Fruit fly (Drosophila melanogaster) whole organism, embryonic: ENCODE results near the gene CG12477.

Experiments
- Atf-2 ChIP-seq: fragments of 200-800 bp; sonication (Bioruptor generic); optimal IDR thresholded peaks from 2 replicates; lab custom pipeline; 2016; ENCODE audit warnings: missing biosample characterization, missing genetic modification characterization
- Awh ChIP-seq: fragments of 200-800 bp; sonication (Bioruptor generic); IDR thresholded peaks from 2 replicates; pipeline ENCODE4, ENCODE4 v1.3.6; 2022; ENCODE audit warnings: missing biosample characterization, missing genetic modification characterization
- B-H1 ChIP-seq: fragments of 200-800 bp; sonication (Bioruptor generic); IDR thresholded peaks from 3 replicates; pipeline ENCODE4 v1.3.6; 2022; ENCODE audit warnings: missing biosample characterization, missing genetic modification characterization
- CG10147 ChIP-seq: fragments of 200-800 bp; sonication (Bioruptor generic); optimal IDR thresholded peaks from 2 replicates; lab custom pipeline; 2019; ENCODE audit warnings: missing biosample characterization, mild to moderate bottlenecking, missing genetic modification characterization, moderate library complexity
- CG10267 ChIP-seq: fragments of 200-800 bp; sonication (Bioruptor generic); optimal IDR thresholded peaks from 2 replicates; lab custom pipeline; 2018; ENCODE audit warnings: missing biosample characterization, mild to moderate bottlenecking, missing genetic modification characterization, moderate library complexity
- CG10565 ChIP-seq: fragments of 200-800 bp; sonication (Bioruptor generic); optimal IDR thresholded peaks from 3 replicates; lab custom pipeline; 2016; ENCODE audit warnings: missing biosample characterization, mild to moderate bottlenecking, missing genetic modification characterization
- CG11093 ChIP-seq: fragments of 200-800 bp; sonication (Bioruptor generic); IDR thresholded peaks from 3 replicates; pipeline ENCODE4 v1.3.6; 2022; ENCODE audit warnings: missing biosample characterization, missing genetic modification characterization
- CG11247 ChIP-seq: fragments of 200-800 bp; sonication (Bioruptor generic); IDR thresholded peaks from 2 replicates; pipeline ENCODE4 v1.3.6; 2022; ENCODE audit warnings: missing biosample characterization, missing genetic modification characterization
- CG13775 ChIP-seq: fragments of 200-800 bp; sonication (Bioruptor generic); optimal IDR thresholded peaks from 3 replicates; lab custom pipeline; 2017; ENCODE audit warnings: missing biosample characterization, mild to moderate bottlenecking, missing genetic modification characterization
- CG14014 ChIP-seq: fragments of 200-800 bp; sonication (Bioruptor generic); IDR thresholded peaks from 2 replicates; pipeline ENCODE4 v1.3.6; 2022; ENCODE audit warnings: missing biosample characterization, missing genetic modification characterization
- CG15269 ChIP-seq: fragments of 200-800 bp; sonication (Bioruptor generic); optimal IDR thresholded peaks from 2 replicates; lab custom pipeline; 2018; ENCODE audit warnings: missing biosample characterization, mild to moderate bottlenecking, missing genetic modification characterization, moderate library complexity
- CG15601 ChIP-seq: fragments of 200-800 bp; sonication (Bioruptor generic); optimal IDR thresholded peaks from 3 replicates; lab custom pipeline; 2019; ENCODE audit warnings: missing biosample characterization, mild to moderate bottlenecking, missing genetic modification characterization, moderate library complexity
- CG2120 ChIP-seq: fragments of 200-800 bp; sonication (Bioruptor generic); optimal IDR thresholded peaks from 3 replicates; lab custom pipeline; 2016; ENCODE audit warnings: missing biosample characterization, missing genetic modification characterization
- CG2199 ChIP-seq: fragments of 200-800 bp; sonication (Bioruptor generic); IDR thresholded peaks from 3 replicates; pipeline ENCODE4 v1.3.6; 2022; ENCODE audit warnings: missing biosample characterization, missing genetic modification characterization
- CG32532 ChIP-seq: fragments of 200-800 bp; sonication (Bioruptor generic); IDR thresholded peaks from 2 replicates; pipeline ENCODE4 v1.3.6; 2022; ENCODE audit warnings: missing biosample characterization, missing genetic modification characterization
- CG3281 ChIP-seq: fragments of 200-800 bp; sonication (Bioruptor generic); optimal IDR thresholded peaks from 3 replicates; lab custom pipeline; 2017; ENCODE audit warnings: missing biosample characterization, mild to moderate bottlenecking, missing genetic modification characterization
- CG42726 ChIP-seq: fragments of 200-800 bp; sonication (Bioruptor generic); IDR thresholded peaks from 2 replicates; pipeline ENCODE4 v1.3.6; 2022; ENCODE audit warnings: missing biosample characterization, missing genetic modification characterization; ENCODE audit not compliant: partially characterized antibody
- CG6254 ChIP-seq: fragments of 200-800 bp; sonication (Bioruptor generic); optimal IDR thresholded peaks from 3 replicates; lab custom pipeline; 2017; ENCODE audit warnings: mild to moderate bottlenecking, missing biosample characterization, missing genetic modification reagents, missing genetic modification characterization
- CG6272 ChIP-seq: fragments of 200-800 bp; sonication (Bioruptor generic); IDR thresholded peaks from 2 replicates; pipeline ENCODE4 v1.3.6; 2022; ENCODE audit warnings: missing biosample characterization, missing genetic modification characterization
- CG6689 ChIP-seq: fragments of 200-800 bp; sonication (Bioruptor generic); IDR thresholded peaks from 2 replicates; pipeline ENCODE4 v1.3.6; 2022; ENCODE audit warnings: missing biosample characterization, missing genetic modification characterization
- CG7839 ChIP-seq: fragments of 200-800 bp; sonication (Bioruptor generic); optimal IDR thresholded peaks from 3 replicates; lab custom pipeline; 2018; ENCODE audit warnings: missing biosample characterization, mild to moderate bottlenecking, missing genetic modification characterization, moderate library complexity
- CG8281 ChIP-seq: fragments of 200-800 bp; sonication (Bioruptor generic); optimal IDR thresholded peaks from 2 replicates; lab custom pipeline; 2018; ENCODE audit warnings: missing biosample characterization, mild to moderate bottlenecking, missing genetic modification characterization, moderate library complexity
- CG8359 ChIP-seq: fragments of 200-800 bp; sonication (Bioruptor generic); optimal IDR thresholded peaks from 2 replicates; lab custom pipeline; 2017; ENCODE audit warnings: missing biosample characterization, mild to moderate bottlenecking, missing genetic modification characterization, borderline replicate concordance
- CG9437 ChIP-seq: fragments of 200-800 bp; sonication (Bioruptor generic); optimal IDR thresholded peaks from 2 replicates; lab custom pipeline; 2018; ENCODE audit warnings: missing biosample characterization, mild to moderate bottlenecking, missing genetic modification characterization
- CG9876 ChIP-seq: fragments of 200-800 bp; sonication (Bioruptor generic); optimal IDR thresholded peaks from 2 replicates; lab custom pipeline; 2016; ENCODE audit warnings: missing biosample characterization, missing genetic modification characterization
- CG9932 ChIP-seq: fragments of 200-800 bp; sonication (Bioruptor generic); IDR thresholded peaks from 2 replicates; pipeline ENCODE4 v1.3.6; 2022; ENCODE audit warnings: missing biosample characterization, missing genetic modification characterization
- CoRest ChIP-seq: fragments of 200-800 bp; sonication (Bioruptor generic); optimal IDR thresholded peaks from 3 replicates; lab custom pipeline; 2018; ENCODE audit warnings: missing biosample characterization, mild to moderate bottlenecking, missing genetic modification characterization, moderate library complexity
- Fer3 ChIP-seq: fragments of 200-800 bp; sonication (Bioruptor generic); optimal IDR thresholded peaks from 2 replicates; lab custom pipeline; 2018; ENCODE audit warnings: missing biosample characterization, mild to moderate bottlenecking, missing genetic modification characterization, moderate library complexity
- H15 ChIP-seq: fragments of 200-800 bp; sonication (Bioruptor generic); IDR thresholded peaks from 3 replicates; pipeline ENCODE4 v1.3.6; 2022; ENCODE audit warnings: missing biosample characterization, missing genetic modification characterization
- H2.0 ChIP-seq: fragments of 200-800 bp; sonication (Bioruptor generic); IDR thresholded peaks from 2 replicates; pipeline ENCODE4 v1.3.6; 2022; ENCODE audit warnings: missing biosample characterization, missing genetic modification characterization
- Hr51 ChIP-seq, 2 experiments: fragments of 200-800 bp; sonication (Bioruptor generic); optimal IDR thresholded peaks; 2 replicates in 1 of 2; 3 replicates in 1 of 2; lab custom pipeline; 2016 to 2018; ENCODE audit warnings: missing biosample characterization in 2 of 2, missing genetic modification characterization in 2 of 2, mild to moderate bottlenecking in 1 of 2, moderate library complexity in 1 of 2
- MBD-R2 ChIP-seq: fragments of 200-800 bp; sonication (Bioruptor generic); IDR thresholded peaks from 2 replicates; pipeline ENCODE4 v1.3.6; 2022; ENCODE audit warnings: missing biosample characterization, missing genetic modification characterization
- MTF-1 ChIP-seq: fragments of 200-800 bp; sonication (Bioruptor generic); optimal IDR thresholded peaks from 2 replicates; lab custom pipeline; 2018; ENCODE audit warnings: missing biosample characterization, mild to moderate bottlenecking, missing genetic modification characterization, borderline replicate concordance
- Med ChIP-seq: fragments of 200-800 bp; sonication (Bioruptor generic); peaks from one replicate; lab custom pipeline; 2016; ENCODE audit warnings: missing biosample characterization, missing genetic modification characterization, mild to moderate bottlenecking, inconsistent platforms, moderate library complexity
- Taf1 ChIP-seq: fragments of 200-800 bp; sonication (Bioruptor generic); IDR thresholded peaks from 2 replicates; pipeline ENCODE4 v1.3.6; 2022; ENCODE audit warnings: missing biosample characterization, missing genetic modification characterization
- Xbp1 ChIP-seq: fragments of 200-800 bp; sonication (Bioruptor generic); optimal IDR thresholded peaks from 3 replicates; lab custom pipeline; 2016; ENCODE audit warnings: missing biosample characterization, mild to moderate bottlenecking, missing genetic modification characterization
- caup ChIP-seq: fragments of 200-800 bp; sonication (Bioruptor generic); optimal IDR thresholded peaks from 3 replicates; lab custom pipeline; 2017; ENCODE audit warnings: missing biosample characterization, mild to moderate bottlenecking, missing genetic modification characterization, moderate library complexity; ENCODE audit not compliant: severe bottlenecking
- ci ChIP-seq: fragments of 200-800 bp; sonication (Bioruptor generic); IDR thresholded peaks from 3 replicates; pipeline ENCODE4 v1.3.6; 2022; ENCODE audit warnings: missing biosample characterization, missing genetic modification characterization
- crc ChIP-seq: fragments of 200-800 bp; sonication (Bioruptor generic); optimal IDR thresholded peaks from 2 replicates; lab custom pipeline; 2016; ENCODE audit warnings: missing biosample characterization, missing genetic modification characterization
- exex ChIP-seq: fragments of 200-800 bp; sonication (Bioruptor generic); optimal IDR thresholded peaks from 4 replicates; lab custom pipeline; 2018; ENCODE audit warnings: missing biosample characterization, mild to moderate bottlenecking, missing genetic modification characterization, moderate library complexity
- grau ChIP-seq: fragments of 200-800 bp; optimal IDR thresholded peaks from 3 replicates; lab custom pipeline; 2019; ENCODE audit warnings: missing biosample characterization, mild to moderate bottlenecking, missing genetic modification characterization, moderate library complexity
- gsb-n ChIP-seq: fragments of 200-800 bp; sonication (Bioruptor generic); optimal IDR thresholded peaks from 3 replicates; lab custom pipeline; 2018; ENCODE audit warnings: missing biosample characterization, mild to moderate bottlenecking, missing genetic modification characterization
- nom ChIP-seq: fragments of 200-800 bp; sonication (Bioruptor generic); optimal IDR thresholded peaks from 2 replicates; lab custom pipeline; 2017; ENCODE audit warnings: missing biosample characterization, missing genetic modification characterization, mild to moderate bottlenecking, moderate library complexity, missing genetic modification reagents
- peb ChIP-seq: fragments of 200-800 bp; sonication (Bioruptor generic); IDR thresholded peaks from 2 replicates; pipeline ENCODE4 v1.3.6; 2022; ENCODE audit warnings: missing biosample characterization, missing genetic modification characterization
- ranshi ChIP-seq: fragments of 200-800 bp; sonication (Bioruptor generic); IDR thresholded peaks from 2 replicates; pipeline ENCODE4 v1.3.6; 2022; ENCODE audit warnings: missing biosample characterization, missing genetic modification characterization
- row ChIP-seq: fragments of 200-800 bp; sonication (Bioruptor generic); IDR thresholded peaks from 3 replicates; pipeline ENCODE4 v1.3.6; 2022; ENCODE audit warnings: missing biosample characterization, missing genetic modification characterization
- run ChIP-seq: fragments of 200-800 bp; sonication (Bioruptor generic); optimal IDR thresholded peaks from 3 replicates; lab custom pipeline; 2018; ENCODE audit warnings: missing biosample characterization, mild to moderate bottlenecking, missing genetic modification characterization
- salm ChIP-seq: fragments of 200-800 bp; sonication (Bioruptor generic); optimal IDR thresholded peaks from 2 replicates; lab custom pipeline; 2018; ENCODE audit warnings: missing biosample characterization, mild to moderate bottlenecking, missing genetic modification characterization

Gene CG12477

DNA sequence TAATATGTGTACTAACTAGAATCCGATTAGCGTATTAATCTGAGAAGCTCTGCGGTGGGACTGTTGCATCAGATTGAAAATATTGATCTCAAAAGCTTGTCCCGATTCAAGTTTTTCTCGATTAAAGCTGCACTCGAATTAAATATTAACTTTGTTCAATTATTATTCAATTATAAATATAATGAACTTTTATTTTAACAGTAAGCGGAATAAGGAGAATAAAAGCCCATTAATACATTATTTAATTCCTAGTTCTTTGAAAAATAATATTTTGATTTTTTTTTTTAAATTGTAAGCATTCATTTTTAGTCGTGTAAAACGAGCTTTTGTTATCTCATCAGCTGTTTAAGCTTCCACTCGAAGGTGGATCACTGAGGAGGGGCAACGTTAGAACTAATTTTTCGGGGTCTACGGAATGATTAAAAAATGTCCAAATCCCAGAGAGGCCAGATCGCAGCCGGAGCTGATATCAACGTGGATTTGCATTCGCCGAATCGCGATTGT, 47.7 kb downstream of the CG12477 start, which contains the start of the genes GNBP2 and GNBP1 (continued):
- TF ChIP-seq CG8281 (tag; lab: Kevin White, UChicago) (peak; percentile 35), H2.0 (0 out of 2 replicates have a peak, but pooled peaks have one; percentile 7), MTF-1 (no peak), CG9876 (GFP tag; lab: Kevin White, UChicago) (no peak), ranshi (peak; percentile 72), CG14014 (GFP tag; lab: Robert Waterston, UW) (peak; percentile 41; the same call in 1 of the 2 replicates), CG3281 (GFP tag; lab: Kevin White, UChicago) (peak; percentile 51), exex (tag; lab: Kevin White, UChicago) (peak; percentile 10), Xbp1 (GFP tag; lab: Kevin White, UChicago) (peak; percentile 26), crc (GFP tag; lab: Kevin White, UChicago) (no peak), caup (GFP tag; lab: Kevin White, UChicago) (peak; percentile 31), Fer3 (tag; lab: Kevin White, UChicago) (peak; percentile 75), ci (GFP tag; lab: Robert Waterston, UW) (no peak), row (GFP tag; lab: Robert Waterston, UW) (peak; percentile 77), CG13775 (GFP tag; lab: Kevin White, UChicago) (peak; percentile 18), run (tag; lab: Kevin White, UChicago) (peak; percentile 37), CG2120 (GFP tag; lab: Kevin White, UChicago) (peak; percentile 43), CG2199 (GFP tag; lab: Robert Waterston, UW) (0 out of 3 replicates have a peak, but pooled peaks have one; percentile 21), salm (tag; lab: Kevin White, UChicago) (peak; percentile 48), CG7839 (tag; lab: Kevin White, UChicago) (peak; percentile 78), Awh (GFP tag; lab: Robert Waterston, UW) (peak; percentile 68), CG6272 (GFP tag; lab: Robert Waterston, UW) (peak; percentile 37; the same call in 1 of the 2 replicates), MBD-R2 (GFP tag; lab: Robert Waterston, UW) (peak; percentile 50; the same call in 1 of the 2 replicates), Med (GFP tag; lab: Kevin White, UChicago) (peak; percentile 33), CG32532 (GFP tag; lab: Robert Waterston, UW) (peak; percentile 71; the same call in 1 of the 2 replicates), CG10147 (GFP tag; lab: Kevin White, UChicago) (peak; percentile 57), nom (peak; percentile 52), CG42726 (GFP tag; lab: Robert Waterston, UW) (no peak), peb (GFP tag; lab: Robert Waterston, UW) (peak; percentile 32; the same call in 1 of the 2 replicates), grau (tag; lab: Kevin White, UChicago) (peak; percentile 44), CG15269 (peak; percentile 74), CG10565 (no peak), B-H1 (peak; percentile 32; the same call in 2 of the 3 replicates), CG11093 (no peak; the same call in 2 of the 3 replicates), CoRest (tag; lab: Kevin White, UChicago) (peak; percentile 64), Hr51 (GFP tag; optimal IDR thresholded peaks at IDR 0.05; lab: Kevin White, UChicago) (peak in 1 of 2 experiments; percentile 78), CG9437 (GFP tag; lab: Kevin White, UChicago) (peak; percentile 39), CG8359 (GFP tag; lab: Kevin White, UChicago) (no peak), H15 (GFP tag; lab: Robert Waterston, UW) (0 out of 3 replicates have a peak, but pooled peaks have one; percentile 26), CG9932 (GFP tag; lab: Robert Waterston, UW) (peak; percentile 43; the same call in 1 of the 2 replicates), Taf1 (GFP tag; lab: Robert Waterston, UW) (0 out of 2 replicates have a peak, but pooled peaks have one; percentile 22), Atf-2 (GFP tag; lab: Kevin White, UChicago) (no peak), CG6689 (GFP tag; lab: Robert Waterston, UW) (peak; percentile 67), gsb-n (peak; percentile 51), CG15601 (peak; percentile 36), CG10267 (tag; lab: Kevin White, UChicago) (peak; percentile 50), CG6254 (GFP tag; lab: Kevin White, UChicago) (peak; percentile 18), CG11247 (GFP tag; lab: Robert Waterston, UW) (0 out of 2 replicates have a peak, but pooled peaks have one; percentile 7)
